Worm (Caenorhabditis elegans) whole organism, young adult: ENCODE data around the gene T23E7.6.
"Not testable (repeated sequence)": the region's sequence is repeated elsewhere in the genome, so short reads cannot be mapped to it uniquely, and the experiment has no call there.

Experiments
- D2030.7 ChIP-seq: fragments of 200-800 bp; sonication (Bioruptor generic); IDR thresholded peaks from 2 replicates; pipeline ENCODE4 v1.3.6; 2022; ENCODE audit warnings: missing genetic modification reagents, missing genetic modification characterization, missing compliant biosample characterization
- F22D6.2 ChIP-seq: sonication (generic microtip); optimal IDR thresholded peaks from 2 replicates; lab custom pipeline; 2016; ENCODE audit warnings: mild to moderate bottlenecking, missing genetic modification characterization, missing compliant biosample characterization
- F23B12.7 ChIP-seq: sonication (generic microtip); optimal IDR thresholded peaks from 2 replicates; lab custom pipeline; 2017; ENCODE audit warnings: missing genetic modification characterization, mild to moderate bottlenecking, missing compliant biosample characterization, antibody characterized with exemption, moderate library complexity; ENCODE audit not compliant: insufficient read depth
- F39B2.1 ChIP-seq: fragments of 200-800 bp; sonication (Bioruptor generic); IDR thresholded peaks from 2 replicates; pipeline ENCODE4 v1.3.6; 2022; ENCODE audit warnings: missing genetic modification reagents, missing genetic modification characterization, missing compliant biosample characterization
- F52B5.7 ChIP-seq: sonication (generic microtip); optimal IDR thresholded peaks from 2 replicates; lab custom pipeline; 2016; ENCODE audit warnings: mild to moderate bottlenecking, missing genetic modification characterization, missing compliant biosample characterization
- K11D2.4 ChIP-seq: fragments of 200-800 bp; sonication (Bioruptor generic); IDR thresholded peaks from 2 replicates; pipeline ENCODE4 v1.3.6; 2022; ENCODE audit warnings: missing genetic modification reagents, missing genetic modification characterization, missing compliant biosample characterization
- K12H6.12 ChIP-seq: fragments of 200-800 bp; sonication (Bioruptor generic); optimal IDR thresholded peaks from 2 replicates; lab custom pipeline; 2018; ENCODE audit warnings: mild to moderate bottlenecking, missing genetic modification characterization, missing compliant biosample characterization
- T07F8.4 ChIP-seq: sonication (generic microtip); optimal IDR thresholded peaks from 2 replicates; lab custom pipeline; 2016; ENCODE audit warnings: mild to moderate bottlenecking, missing genetic modification characterization, moderate library complexity, missing compliant biosample characterization
- T26A5.8 ChIP-seq: sonication (generic microtip); optimal IDR thresholded peaks from 2 replicates; lab custom pipeline; 2016; ENCODE audit warnings: missing genetic modification characterization, missing compliant biosample characterization
- attf-3 ChIP-seq: fragments of 200-800 bp; sonication (Bioruptor generic); conservative IDR thresholded peaks from 2 replicates; pipeline ENCODE4 v1.3.6; 2022; ENCODE audit warnings: missing genetic modification reagents, missing genetic modification characterization, missing compliant biosample characterization
- attf-6 ChIP-seq: fragments of 200-800 bp; sonication (Bioruptor generic); IDR thresholded peaks from 2 replicates; pipeline ENCODE4 v1.3.6; 2022; ENCODE audit warnings: missing genetic modification reagents, missing genetic modification characterization, missing compliant biosample characterization
- ceh-79 ChIP-seq: sonication (generic microtip); optimal IDR thresholded peaks from 2 replicates; lab custom pipeline; 2017; ENCODE audit warnings: mild to moderate bottlenecking, missing genetic modification characterization, missing compliant biosample characterization
- ceh-91 ChIP-seq: fragments of 200-800 bp; sonication (Bioruptor generic); IDR thresholded peaks from 2 replicates; pipeline ENCODE4 v1.3.6; 2022; ENCODE audit warnings: missing genetic modification reagents, missing genetic modification characterization, missing compliant biosample characterization
- die-1 ChIP-seq: sonication (generic microtip); optimal IDR thresholded peaks from 2 replicates; lab custom pipeline; 2016; ENCODE audit warnings: missing genotype, mild to moderate bottlenecking, missing genetic modification characterization, missing compliant biosample characterization
- dpl-1 ChIP-seq: fragments of 150-350 bp; optimal IDR thresholded peaks from 2 replicates; lab custom pipeline; 2014; ENCODE audit warnings: missing biosample characterization, missing genetic modification reagents, missing genetic modification characterization
- efl-1 ChIP-seq: fragments of 150-350 bp; optimal IDR thresholded peaks from 2 replicates; lab custom pipeline; 2014; ENCODE audit warnings: missing biosample characterization, missing genetic modification reagents, missing genetic modification characterization
- ekl-4 ChIP-seq: fragments of 200-800 bp; sonication (Bioruptor generic); IDR thresholded peaks from 2 replicates; pipeline ENCODE4 v1.3.6; 2022; ENCODE audit warnings: missing genetic modification reagents, missing genetic modification characterization, missing compliant biosample characterization
- hmg-1.2 ChIP-seq: fragments of 200-800 bp; sonication (Bioruptor generic); IDR thresholded peaks from 2 replicates; pipeline ENCODE4 v1.3.6; 2022; ENCODE audit warnings: missing genetic modification reagents, missing genetic modification characterization, missing compliant biosample characterization
- lin-35 ChIP-seq, 3 experiments: fragments of 150-350 bp in 2 of 3; sonication (generic microtip) in 1 of 3; optimal IDR thresholded peaks; 2 replicates each; lab custom pipeline; 2014 to 2018; ENCODE audit warnings: missing biosample characterization in 3 of 3, missing genetic modification characterization in 3 of 3, missing genetic modification reagents in 3 of 3
- lin-40 ChIP-seq: sonication (generic microtip); optimal IDR thresholded peaks from 2 replicates; lab custom pipeline; 2016; ENCODE audit warnings: missing genetic modification characterization, mild to moderate bottlenecking, missing compliant biosample characterization, missing genotype, missing genetic modification reagents
- madf-3 ChIP-seq: fragments of 200-800 bp; sonication (Bioruptor generic); IDR thresholded peaks from 2 replicates; pipeline ENCODE4 v1.3.6; 2022; ENCODE audit warnings: missing genetic modification reagents, missing genetic modification characterization, missing compliant biosample characterization
- mcd-1 ChIP-seq: fragments of 200-800 bp; sonication (Bioruptor generic); IDR thresholded peaks from 2 replicates; pipeline ENCODE4 v1.3.6; 2022; ENCODE audit warnings: missing genetic modification reagents, missing genetic modification characterization, missing compliant biosample characterization
- nfya-1 ChIP-seq: sonication (generic microtip); optimal IDR thresholded peaks from 2 replicates; lab custom pipeline; 2017; ENCODE audit warnings: antibody characterized with exemption, missing compliant biosample characterization, missing genetic modification characterization, borderline replicate concordance; ENCODE audit not compliant: insufficient read depth
- sea-2 ChIP-seq: fragments of 200-800 bp; sonication (Bioruptor generic); IDR thresholded peaks from 2 replicates; pipeline ENCODE4 v1.3.6; 2022; ENCODE audit warnings: missing genetic modification characterization, missing compliant biosample characterization
- snpc-4 ChIP-seq, 5 experiments: fragments of 150-350 bp in 1 of 5; sonication (generic microtip) in 4 of 5; optimal IDR thresholded peaks; 2 replicates each; lab custom pipeline; 2014 to 2018; ENCODE audit warnings: missing genetic modification characterization in 5 of 5, missing biosample characterization in 3 of 5, antibody characterized with exemption in 2 of 5, mild to moderate bottlenecking in 2 of 5, missing compliant biosample characterization in 2 of 5, missing genotype in 2 of 5, moderate library complexity in 2 of 5, missing genetic modification reagents in 1 of 5
- somi-1 ChIP-seq: fragments of 200-800 bp; sonication (Bioruptor generic); optimal IDR thresholded peaks from 2 replicates; lab custom pipeline; 2018; ENCODE audit warnings: mild to moderate bottlenecking, missing genetic modification characterization, missing compliant biosample characterization
- tbp1 ChIP-seq: fragments of 200-800 bp; sonication (Bioruptor generic); optimal IDR thresholded peaks from 2 replicates; lab custom pipeline; 2018; ENCODE audit warnings: mild to moderate bottlenecking, missing genetic modification characterization, missing compliant biosample characterization
- xnd-1 ChIP-seq: sonication (generic microtip); optimal IDR thresholded peaks from 2 replicates; lab custom pipeline; 2016; ENCODE audit warnings: missing genotype, missing genetic modification reagents, missing genetic modification characterization, missing compliant biosample characterization
- zfh-2 ChIP-seq: fragments of 200-800 bp; sonication (Bioruptor generic); conservative IDR thresholded peaks from 2 replicates; pipeline ENCODE4 v1.3.6; 2022; ENCODE audit warnings: missing genetic modification reagents, missing genetic modification characterization, missing compliant biosample characterization
- ztf-25 ChIP-seq: fragments of 200-800 bp; sonication (Bioruptor generic); IDR thresholded peaks from 2 replicates; pipeline ENCODE4 v1.3.6; 2022; ENCODE audit warnings: missing genetic modification reagents, missing genetic modification characterization, missing compliant biosample characterization
- ztf-28 ChIP-seq: fragments of 200-800 bp; sonication (Bioruptor generic); IDR thresholded peaks from 2 replicates; pipeline ENCODE4 v1.3.6; 2022; ENCODE audit warnings: missing genetic modification reagents, missing genetic modification characterization, missing compliant biosample characterization
- ztf-3 ChIP-seq: fragments of 200-800 bp; sonication (Bioruptor generic); optimal IDR thresholded peaks from 2 replicates; lab custom pipeline; 2018; ENCODE audit warnings: mild to moderate bottlenecking, missing genetic modification characterization, missing compliant biosample characterization

Gene T23E7.6

DNA sequence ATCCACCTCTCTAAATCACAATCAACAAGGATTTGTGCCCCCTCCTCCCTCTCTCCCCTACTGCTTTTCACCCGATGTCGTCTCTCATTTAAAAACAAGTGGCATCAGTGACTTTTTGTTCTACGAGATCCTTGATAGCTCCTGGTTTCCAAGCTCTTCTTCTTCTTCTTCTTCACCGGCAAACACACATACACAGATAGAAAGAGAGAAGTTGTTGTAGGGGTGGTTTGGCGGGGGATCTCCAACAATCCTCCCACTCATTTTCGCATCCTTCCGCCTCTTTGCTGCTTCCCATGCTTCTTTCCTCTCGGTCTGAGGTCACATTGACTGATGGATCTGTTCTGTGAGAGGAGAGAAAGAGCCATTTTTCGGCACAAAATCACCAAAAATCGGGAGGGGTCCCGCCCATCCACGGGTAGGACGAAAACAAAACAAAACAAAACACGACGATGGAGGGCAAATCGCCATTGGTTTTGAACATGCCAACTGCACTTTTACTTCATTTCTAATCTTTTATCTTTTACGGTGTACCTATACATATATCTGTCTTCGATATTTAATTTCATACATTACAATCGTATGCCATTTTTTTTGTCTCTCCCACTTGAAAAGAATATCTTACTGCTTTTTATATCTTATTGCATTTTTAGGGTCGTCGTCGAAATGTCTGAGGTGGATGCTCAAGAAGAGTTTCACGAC lies 14.1 kb downstream of the T23E7.6 start, which contains the start of gene T23E7.2:
TSS of gene T23E7.2 (plus strand) at position 649 of the 699 bp plus-strand sequence.
- TF ChIP-seq sea-2 (GFP tag; lab: Robert Waterston, UW) (no peak), efl-1 (no peak), zfh-2 (GFP tag; lab: Robert Waterston, UW) (0 out of 2 replicates have a peak, but pooled peaks have one; percentile 10), K12H6.12 (tag; lab: Kevin White, UChicago) (peak; percentile 24), ztf-28 (GFP tag; lab: Robert Waterston, UW) (no peak)

DNA sequence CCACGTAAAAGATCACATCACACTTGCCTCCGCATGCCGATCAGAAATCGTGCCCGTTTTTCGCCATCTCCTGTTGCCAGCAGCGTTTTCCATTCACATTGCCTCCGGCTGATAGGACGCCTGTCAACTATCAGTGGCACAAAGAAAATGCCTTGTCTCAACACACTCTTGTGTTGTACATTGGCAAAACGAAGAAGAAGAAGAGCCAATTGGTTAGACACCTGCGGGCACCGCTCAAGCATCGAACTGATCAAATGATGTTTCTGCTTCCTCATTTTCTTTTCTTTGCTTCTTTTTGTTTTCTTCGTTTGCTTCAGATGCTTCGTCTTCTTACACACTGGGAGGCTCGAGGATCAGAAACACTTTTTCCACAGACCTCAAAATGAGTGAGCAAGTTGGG lies 17.3 kb downstream of the T23E7.6 start:
- no peak for TF ChIP-seq snpc-4 (GFP tag; optimal IDR thresholded peaks at IDR 0.05; lab: Kevin White, UChicago)
- TF ChIP-seq snpc-4 (tag; optimal IDR thresholded peaks at IDR 0.05; lab: Kevin White, UChicago): no peak
- TF ChIP-seq hmg-1.2: no peak
- TF ChIP-seq T26A5.8 (tag; lab: Kevin White, UChicago): no peak
- no peak for TF ChIP-seq ztf-3 (GFP tag; lab: Kevin White, UChicago)
- TF ChIP-seq ceh-79 (tag; lab: Kevin White, UChicago): no peak
- TF ChIP-seq F39B2.1 (GFP tag; lab: Robert Waterston, UW): no peak
- TF ChIP-seq xnd-1: no peak
- TF ChIP-seq lin-40 (tag; lab: Kevin White, UChicago): no peak
- TF ChIP-seq T07F8.4 (tag; lab: Kevin White, UChicago): no peak
- TF ChIP-seq F52B5.7: no peak
- no peak for TF ChIP-seq K11D2.4 (GFP tag; lab: Robert Waterston, UW)
- TF ChIP-seq attf-3 (GFP tag; lab: Robert Waterston, UW): no peak
- no peak for TF ChIP-seq ztf-25
- TF ChIP-seq madf-3 (GFP tag; lab: Robert Waterston, UW): no peak
- no peak for TF ChIP-seq somi-1 (GFP tag; lab: Kevin White, UChicago)
- no peak for TF ChIP-seq mcd-1
- TF ChIP-seq lin-35 (GFP tag; optimal IDR thresholded peaks at IDR 0.05; lab: Kevin White, UChicago): no peak
- no peak for TF ChIP-seq ceh-91 (GFP tag; lab: Robert Waterston, UW)
- no peak for TF ChIP-seq attf-6

DNA sequence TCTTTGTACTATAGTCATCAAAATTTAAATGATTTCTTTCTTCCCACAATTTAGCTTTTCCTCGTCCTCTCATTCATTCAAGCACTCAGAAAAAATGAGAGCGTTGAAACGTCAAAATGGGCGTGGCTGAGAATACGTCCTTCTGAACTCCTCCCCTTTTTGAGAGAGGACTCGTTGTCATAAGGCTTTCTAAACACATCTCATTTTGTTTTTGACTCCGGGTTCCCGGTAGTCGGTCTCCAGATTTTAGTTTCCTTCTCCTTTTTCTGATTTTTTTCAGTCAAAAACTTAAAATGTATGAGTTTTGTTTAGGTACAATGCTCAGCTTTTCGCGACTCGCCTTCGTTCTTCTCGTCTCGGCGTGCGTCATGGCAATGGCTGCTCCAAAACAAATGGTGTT lies 22.5 kb downstream of the T23E7.6 start, which contains the start of gene nlp-6:
TSS of gene nlp-6 (plus strand) at position 301 of the 400 bp plus-strand sequence.
- no peak for TF ChIP-seq nfya-1
- no peak for TF ChIP-seq F22D6.2 (tag; lab: Kevin White, UChicago)
- TF ChIP-seq tbp1 (GFP tag; lab: Kevin White, UChicago): no peak
- no peak for TF ChIP-seq ekl-4 (GFP tag; lab: Robert Waterston, UW)
- TF ChIP-seq D2030.7: no peak
- no peak for TF ChIP-seq ztf-28 (GFP tag; lab: Robert Waterston, UW)

DNA sequence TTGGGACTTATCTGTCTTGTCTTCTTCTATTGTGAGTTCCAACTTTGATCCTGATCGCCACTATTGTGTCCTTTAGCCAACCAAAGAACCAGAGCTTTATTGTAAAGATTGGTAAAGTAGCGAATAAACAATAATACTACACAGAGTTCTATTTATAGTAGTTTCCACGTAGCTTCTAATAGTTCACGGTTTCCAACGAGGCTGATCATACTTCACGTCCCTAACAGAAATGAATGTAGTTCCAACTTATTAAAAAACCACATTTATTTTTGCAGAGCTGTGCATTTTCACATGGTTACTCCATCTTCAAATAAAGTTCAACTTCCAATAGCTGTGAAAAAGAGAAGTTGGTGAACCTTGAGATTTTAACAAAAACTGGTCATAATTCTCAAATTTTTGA lies 35.2 kb downstream of the T23E7.6 start, which contains the start of gene tmem-218:
TSS of gene tmem-218 (plus strand) at position 301 of the 400 bp plus-strand sequence.
- TF ChIP-seq dpl-1 (GFP tag; lab: Kevin White, UChicago); F23B12.7 (tag; lab: Kevin White, UChicago); die-1 (tag; lab: Kevin White, UChicago): not testable (repeated sequence)
